Worm (Caenorhabditis elegans): ENCODE results near the gene C18D11.3.

Gene C18D11.3

ce11 chrIII:11870009-11870408 is 46.8 kb downstream of the C18D11.3 start (continued):
- TF ChIP-seq nhr-85 (tag) (peak; percentile 91), unc-62 (GFP tag; optimal IDR thresholded peaks at IDR 0.05) (no peak), C16A3.4 (tag; optimal IDR thresholded peaks at IDR 0.05) (peak; percentile 81), swsn-7 (tag; optimal IDR thresholded peaks at IDR 0.05) (peak; percentile 87), elt-2 (tag; optimal IDR thresholded peaks at IDR 0.05) (peak; percentile 48), pqm-1 (tag; optimal IDR thresholded peaks at IDR 0.05) (no peak), fkh-10 (GFP tag; optimal IDR thresholded peaks at IDR 0.05) (peak; percentile 49), ztf-4 (tag; optimal IDR thresholded peaks at IDR 0.05) (peak; percentile 76), hpl-2 (GFP tag; optimal IDR thresholded peaks at IDR 0.05) (peak; percentile 27), snpc-4 (tag; optimal IDR thresholded peaks at IDR 0.05) (peak; percentile 92), lin-35 (GFP tag; optimal IDR thresholded peaks at IDR 0.05) (peak; percentile 84 to 86), blmp-1 (tag; optimal IDR thresholded peaks at IDR 0.05) (peak; percentile 63), unc-86 (tag; optimal IDR thresholded peaks at IDR 0.05) (peak; percentile 71), nhr-11 (tag; optimal IDR thresholded peaks at IDR 0.05) (no peak), xbp-1 (tag; optimal IDR thresholded peaks at IDR 0.05) (peak; percentile 87), efl-1 (optimal IDR thresholded peaks at IDR 0.05) (peak; percentile 86 to 89), efl-1 (GFP tag; optimal IDR thresholded peaks at IDR 0.05 in 1 of 2) (peak; percentile 77 to 96), tlp-1 (tag; optimal IDR thresholded peaks at IDR 0.05) (no peak), lin-39 (tag; optimal IDR thresholded peaks at IDR 0.05) (peak; percentile 47), ceh-88 (GFP tag; IDR thresholded peaks at IDR 0.05) (no peak), fos-1 (tag; optimal IDR thresholded peaks at IDR 0.05) (peak; percentile 55), nhr-76 (tag; optimal IDR thresholded peaks at IDR 0.05) (no peak), unc-30 (tag; optimal IDR thresholded peaks at IDR 0.05) (no peak), ceh-63 (GFP tag; optimal IDR thresholded peaks at IDR 0.05) (no peak), snu-23 (GFP tag; optimal IDR thresholded peaks at IDR 0.05) (peak; percentile 91), irx-1 (tag; optimal IDR thresholded peaks at IDR 0.05) (peak; percentile 87), fkh-4 (tag; optimal IDR thresholded peaks at IDR 0.05; ENCODE audit: borderline replicate concordance) (peak; percentile 89), F16B12.6 (tag; optimal IDR thresholded peaks at IDR 0.05) (peak; percentile 70), egl-13 (tag; optimal IDR thresholded peaks at IDR 0.05) (peak; percentile 64), elt-3 (tag; optimal IDR thresholded peaks at IDR 0.05) (no peak), jun-1 (tag; optimal IDR thresholded peaks at IDR 0.05) (peak; percentile 57), C04F5.9 (tag; optimal IDR thresholded peaks at IDR 0.05) (peak; percentile 67), ceh-82 (tag; optimal IDR thresholded peaks at IDR 0.05) (peak; percentile 73 to 92 (median 78)), skn-1 (tag; optimal IDR thresholded peaks at IDR 0.05) (peak; percentile 82), efl-3 (GFP tag; optimal IDR thresholded peaks at IDR 0.05) (no peak), lsy-2 (tag; optimal IDR thresholded peaks at IDR 0.05) (peak; percentile 86 to 92), Y116A8C.19 (tag; optimal IDR thresholded peaks at IDR 0.05; ENCODE audit: borderline replicate concordance) (no peak), sup-37 (GFP tag; optimal IDR thresholded peaks at IDR 0.05) (no peak), sox-4 (tag; optimal IDR thresholded peaks at IDR 0.05) (peak; percentile 36), ets-5 (GFP tag; IDR thresholded peaks at IDR 0.05) (no peak), tbx-2 (tag; optimal IDR thresholded peaks at IDR 0.05) (peak; percentile 91), lin-15B (tag; optimal IDR thresholded peaks at IDR 0.05) (peak; percentile 87), nhr-20 (tag; optimal IDR thresholded peaks at IDR 0.05) (peak; percentile 86), zip-4 (GFP tag; optimal IDR thresholded peaks at IDR 0.05) (no peak), ama-1 (optimal IDR thresholded peaks at IDR 0.05) (peak; percentile 39), nhr-71 (tag; optimal IDR thresholded peaks at IDR 0.05) (peak; percentile 93), ztf-11 (tag; optimal IDR thresholded peaks at IDR 0.05) (peak in 1 of 2 experiments; percentile 86), nhr-28 (tag; optimal IDR thresholded peaks at IDR 0.05) (no peak), hlh-17 (GFP tag; optimal IDR thresholded peaks at IDR 0.05; ENCODE audit: borderline replicate concordance) (no peak), egl-27 (tag; optimal IDR thresholded peaks at IDR 0.05) (peak in 1 of 2 experiments; percentile 47), alr-1 (tag; optimal IDR thresholded peaks at IDR 0.05; ENCODE audit: borderline replicate concordance) (no peak), nhr-237 (tag; optimal IDR thresholded peaks at IDR 0.05) (peak; percentile 47), ceh-90 (tag; optimal IDR thresholded peaks at IDR 0.05) (peak; percentile 85), nhr-19 (GFP tag; conservative IDR thresholded peaks at IDR 0.05) (peak; percentile 80)
